Fruit fly (Drosophila melanogaster) whole organism, embryonic: ENCODE data around the gene CG7564.
A peak's percentile ranks its signal among the peaks of the same experiment; 100 is the strongest.

Source experiments
- CG10147 ChIP-seq: fragments of 200-800 bp; sonication (Bioruptor generic); optimal IDR thresholded peaks from 2 replicates; lab custom pipeline; 2019; ENCODE audit warnings: missing biosample characterization, mild to moderate bottlenecking, missing genetic modification characterization, moderate library complexity
- CG10431 ChIP-seq: fragments of 200-800 bp; sonication (Bioruptor generic); optimal IDR thresholded peaks from 3 replicates; lab custom pipeline; 2018; ENCODE audit warnings: missing biosample characterization, mild to moderate bottlenecking, missing genetic modification characterization
- CG11085 ChIP-seq: fragments of 200-800 bp; sonication (Bioruptor generic); IDR thresholded peaks from 2 replicates; pipeline ENCODE4 v1.3.6; 2022; ENCODE audit warnings: missing biosample characterization, missing genetic modification characterization
- CG11696 ChIP-seq: fragments of 200-800 bp; sonication (Bioruptor generic); IDR thresholded peaks from 2 replicates; pipeline ENCODE4 v1.3.6; 2022; ENCODE audit warnings: missing biosample characterization, missing genetic modification characterization
- CG12155 ChIP-seq: fragments of 200-800 bp; sonication (Bioruptor generic); optimal IDR thresholded peaks from 3 replicates; lab custom pipeline; 2016; ENCODE audit warnings: missing biosample characterization, missing genetic modification characterization
- CG12942 ChIP-seq: fragments of 200-800 bp; sonication (Bioruptor generic); optimal IDR thresholded peaks from 3 replicates; lab custom pipeline; 2016; ENCODE audit warnings: missing biosample characterization, missing genetic modification characterization
- CG2120 ChIP-seq: fragments of 200-800 bp; sonication (Bioruptor generic); optimal IDR thresholded peaks from 3 replicates; lab custom pipeline; 2016; ENCODE audit warnings: missing biosample characterization, missing genetic modification characterization
- CG31365 ChIP-seq: fragments of 200-800 bp; sonication (Bioruptor generic); optimal IDR thresholded peaks from 2 replicates; lab custom pipeline; 2018; ENCODE audit warnings: missing biosample characterization, mild to moderate bottlenecking, missing genetic modification characterization
- CG32772 ChIP-seq: fragments of 200-800 bp; sonication (Bioruptor generic); IDR thresholded peaks from 2 replicates; pipeline ENCODE4 v1.3.6; 2022; ENCODE audit warnings: missing biosample characterization, missing genetic modification characterization
- CG3281 ChIP-seq: fragments of 200-800 bp; sonication (Bioruptor generic); optimal IDR thresholded peaks from 3 replicates; lab custom pipeline; 2017; ENCODE audit warnings: missing biosample characterization, mild to moderate bottlenecking, missing genetic modification characterization
- CG34376 ChIP-seq: fragments of 200-800 bp; sonication (Bioruptor generic); optimal IDR thresholded peaks from 2 replicates; lab custom pipeline; 2018; ENCODE audit warnings: missing biosample characterization, mild to moderate bottlenecking, missing genetic modification characterization
- CG34422 ChIP-seq: fragments of 200-800 bp; sonication (Bioruptor generic); IDR thresholded peaks from 3 replicates; pipeline ENCODE4 v1.3.6; 2022; ENCODE audit warnings: missing biosample characterization, missing genetic modification characterization
- CG4617 ChIP-seq: fragments of 200-800 bp; sonication (Bioruptor generic); optimal IDR thresholded peaks from 3 replicates; lab custom pipeline; 2016; ENCODE audit warnings: missing biosample characterization, missing genetic modification characterization, borderline replicate concordance
- CG4707 ChIP-seq: fragments of 200-800 bp; sonication (Bioruptor generic); optimal IDR thresholded peaks from 2 replicates; lab custom pipeline; 2018; ENCODE audit warnings: missing biosample characterization, mild to moderate bottlenecking, missing genetic modification characterization, moderate library complexity
- CG6689 ChIP-seq: fragments of 200-800 bp; sonication (Bioruptor generic); IDR thresholded peaks from 2 replicates; pipeline ENCODE4 v1.3.6; 2022; ENCODE audit warnings: missing biosample characterization, missing genetic modification characterization
- CHES-1-like ChIP-seq: fragments of 200-800 bp; sonication (Bioruptor generic); optimal IDR thresholded peaks from 2 replicates; lab custom pipeline; 2016; ENCODE audit warnings: missing biosample characterization, missing genetic modification characterization
- CoRest ChIP-seq: fragments of 200-800 bp; sonication (Bioruptor generic); optimal IDR thresholded peaks from 3 replicates; lab custom pipeline; 2018; ENCODE audit warnings: missing biosample characterization, mild to moderate bottlenecking, missing genetic modification characterization, moderate library complexity
- D ChIP-seq, 2 experiments: fragments of 200-800 bp in 1 of 2; fragments of >200 bp in 1 of 2; sonication (Bioruptor generic) in 1 of 2; optimal IDR thresholded peaks; 2 replicates in 1 of 2; 3 replicates in 1 of 2; lab custom pipeline; 2017; ENCODE audit warnings: mild to moderate bottlenecking in 1 of 2, missing biosample characterization in 1 of 2, missing genetic modification characterization in 1 of 2, missing genetic modification reagents in 1 of 2
- D19A ChIP-seq: fragments of 200-800 bp; optimal IDR thresholded peaks from 3 replicates; lab custom pipeline; 2019; ENCODE audit warnings: missing biosample characterization, mild to moderate bottlenecking, missing genetic modification characterization, moderate library complexity
- Dbx ChIP-seq: fragments of 200-800 bp; sonication (Bioruptor generic); IDR thresholded peaks from 3 replicates; pipeline ENCODE4 v1.3.6; 2022; ENCODE audit warnings: missing biosample characterization, missing genetic modification characterization
- Dll ChIP-seq: fragments of 200-800 bp; sonication (Bioruptor generic); IDR thresholded peaks from 4 replicates; pipeline ENCODE4 v1.3.6; 2022; ENCODE audit warnings: missing biosample characterization, missing genetic modification characterization; ENCODE audit not compliant: partially characterized antibody
- Fer1 ChIP-seq: fragments of 200-800 bp; sonication (Bioruptor generic); optimal IDR thresholded peaks from 2 replicates; lab custom pipeline; 2017; ENCODE audit warnings: missing biosample characterization, mild to moderate bottlenecking, missing genetic modification characterization
- Jarid2 ChIP-seq: fragments of 200-800 bp; sonication (Bioruptor generic); optimal IDR thresholded peaks from 3 replicates; lab custom pipeline; 2017; ENCODE audit warnings: mild to moderate bottlenecking, missing biosample characterization, missing genetic modification reagents, missing genetic modification characterization
- Max ChIP-seq: fragments of 200-800 bp; sonication (Bioruptor generic); optimal IDR thresholded peaks from 2 replicates; lab custom pipeline; 2016; ENCODE audit warnings: missing biosample characterization, mild to moderate bottlenecking, missing genetic modification characterization
- NC2α ChIP-seq: fragments of 200-800 bp; sonication (Bioruptor generic); optimal IDR thresholded peaks from 2 replicates; lab custom pipeline; 2016; ENCODE audit warnings: missing biosample characterization, missing genetic modification characterization
- NC2β ChIP-seq: fragments of 200-800 bp; sonication (Bioruptor generic); optimal IDR thresholded peaks from 2 replicates; lab custom pipeline; 2016; ENCODE audit warnings: missing biosample characterization, missing genetic modification characterization
- Oli ChIP-seq: fragments of 200-800 bp; sonication (Bioruptor generic); optimal IDR thresholded peaks from 2 replicates; lab custom pipeline; 2018; ENCODE audit warnings: missing biosample characterization, mild to moderate bottlenecking, missing genetic modification characterization, moderate library complexity
- Sin3A ChIP-seq: fragments of >200 bp; optimal IDR thresholded peaks from 2 replicates; lab custom pipeline; 2018
- Six4 ChIP-seq: fragments of 200-800 bp; sonication (Bioruptor generic); optimal IDR thresholded peaks from 2 replicates; lab custom pipeline; 2016; ENCODE audit warnings: missing biosample characterization, missing genetic modification characterization
- Trl ChIP-seq, 3 experiments: fragments of >200 bp in 2 of 3; fragments of 200-800 bp in 1 of 3; sonication (Bioruptor generic) in 1 of 3; optimal IDR thresholded peaks; 2 replicates in 1 of 3; 3 replicates in 2 of 3; lab custom pipeline; 2016 to 2017; ENCODE audit warnings: missing biosample characterization in 1 of 3, missing genetic modification characterization in 1 of 3
- Usf ChIP-seq: fragments of 200-800 bp; sonication (Bioruptor generic); optimal IDR thresholded peaks from 2 replicates; lab custom pipeline; 2017; ENCODE audit warnings: missing genotype, missing biosample characterization, missing genetic modification characterization
- Vsx1 ChIP-seq: fragments of 200-800 bp; sonication (Bioruptor generic); optimal IDR thresholded peaks from 2 replicates; lab custom pipeline; 2017; ENCODE audit warnings: missing biosample characterization, mild to moderate bottlenecking, missing genetic modification characterization, missing genetic modification reagents
- ac ChIP-seq: fragments of 200-800 bp; sonication (Bioruptor generic); optimal IDR thresholded peaks from 3 replicates; lab custom pipeline; 2017; ENCODE audit warnings: missing biosample characterization, mild to moderate bottlenecking, missing genetic modification characterization
- croc ChIP-seq: fragments of 200-800 bp; sonication (Bioruptor generic); conservative IDR thresholded peaks from 3 replicates; pipeline ENCODE4 v1.3.6; 2022; ENCODE audit warnings: missing biosample characterization, missing genetic modification characterization
- dpn ChIP-seq, 2 experiments: fragments of 200-800 bp; sonication (Bioruptor generic); optimal IDR thresholded peaks; 3 replicates each; lab custom pipeline; 2016; ENCODE audit warnings: missing biosample characterization in 2 of 2, missing genetic modification characterization in 2 of 2
- dysf ChIP-seq: fragments of 200-800 bp; sonication (Bioruptor generic); IDR thresholded peaks from 3 replicates; pipeline ENCODE4 v1.3.6; 2022; ENCODE audit warnings: missing biosample characterization, missing genetic modification characterization
- ewg ChIP-seq: fragments of 200-800 bp; sonication (Bioruptor generic); optimal IDR thresholded peaks from 3 replicates; lab custom pipeline; 2017; ENCODE audit warnings: mild to moderate bottlenecking, missing biosample characterization, missing genetic modification reagents, missing genetic modification characterization
- gsb-n ChIP-seq: fragments of 200-800 bp; sonication (Bioruptor generic); optimal IDR thresholded peaks from 3 replicates; lab custom pipeline; 2018; ENCODE audit warnings: missing biosample characterization, mild to moderate bottlenecking, missing genetic modification characterization
- kah ChIP-seq: fragments of 200-800 bp; sonication (Bioruptor generic); optimal IDR thresholded peaks from 2 replicates; lab custom pipeline; 2018; ENCODE audit warnings: missing biosample characterization, mild to moderate bottlenecking, missing genetic modification characterization
- kni ChIP-seq: fragments of 200-800 bp; sonication (Bioruptor generic); optimal IDR thresholded peaks from 3 replicates; lab custom pipeline; 2017; ENCODE audit warnings: mild to moderate bottlenecking, missing biosample characterization, missing genetic modification reagents, missing genetic modification characterization
- knrl ChIP-seq: fragments of 200-800 bp; sonication (Bioruptor generic); IDR thresholded peaks from 3 replicates; pipeline ENCODE4 v1.3.6; 2022; ENCODE audit warnings: missing biosample characterization, missing genetic modification characterization; ENCODE audit not compliant: partially characterized antibody
- salm ChIP-seq: fragments of 200-800 bp; sonication (Bioruptor generic); optimal IDR thresholded peaks from 2 replicates; lab custom pipeline; 2018; ENCODE audit warnings: missing biosample characterization, mild to moderate bottlenecking, missing genetic modification characterization
- sob ChIP-seq: fragments of 200-800 bp; sonication (Bioruptor generic); IDR thresholded peaks from 2 replicates; pipeline ENCODE4 v1.3.6; 2022; ENCODE audit warnings: missing biosample characterization, missing genetic modification characterization
- sug ChIP-seq: fragments of 200-800 bp; optimal IDR thresholded peaks from 2 replicates; lab custom pipeline; 2019; ENCODE audit warnings: missing biosample characterization, mild to moderate bottlenecking, missing genetic modification characterization, moderate library complexity
- tio ChIP-seq: fragments of 200-800 bp; sonication (Bioruptor generic); optimal IDR thresholded peaks from 2 replicates; lab custom pipeline; 2017; ENCODE audit warnings: missing biosample characterization, missing genetic modification characterization, inconsistent platforms
- tll ChIP-seq, 2 experiments: fragments of 200-800 bp in 1 of 2; fragments of >200 bp in 1 of 2; sonication (Bioruptor generic) in 1 of 2; optimal IDR thresholded peaks; 2 replicates each; lab custom pipeline; 2017 to 2019; ENCODE audit warnings: missing biosample characterization in 2 of 2, missing genetic modification characterization in 2 of 2, mild to moderate bottlenecking in 1 of 2, moderate library complexity in 1 of 2
- ttk ChIP-seq: fragments of 200-800 bp; sonication (Bioruptor generic); IDR thresholded peaks from 2 replicates; pipeline ENCODE4 v2.1.2; 2022; ENCODE audit warnings: missing biosample characterization, missing genetic modification characterization
- vfl ChIP-seq: fragments of 200-800 bp; sonication (Bioruptor generic); optimal IDR thresholded peaks from 2 replicates; lab custom pipeline; 2016; ENCODE audit warnings: missing biosample characterization, missing genetic modification characterization
- zfh1 ChIP-seq: fragments of 200-800 bp; sonication (Bioruptor generic); IDR thresholded peaks from 3 replicates; pipeline ENCODE4 v1.3.6; 2022; ENCODE audit warnings: missing biosample characterization, missing genetic modification characterization
- zfh2 ChIP-seq: fragments of 200-800 bp; sonication (Bioruptor generic); optimal IDR thresholded peaks from 2 replicates; lab custom pipeline; 2016; ENCODE audit warnings: missing biosample characterization, missing genetic modification characterization

CG7564 gene

dm6 chr3L:17475979-17476393, 38.1 kb upstream of the CG7564 start, which contains the start of gene CG34250 (continued):
- TF ChIP-seq CG10147 = peak; percentile 26
- peak; percentile 21 for TF ChIP-seq CG3281 (GFP tag; lab: Kevin White, UChicago)
- no peak for TF ChIP-seq kni
- peak; percentile 14 for TF ChIP-seq zfh2 (GFP tag; lab: Kevin White, UChicago)
- no peak; the same call in 2 of the 3 replicates for TF ChIP-seq Dbx
- TF ChIP-seq kah (GFP tag; lab: Kevin White, UChicago) = no peak
- peak; percentile 41 to 55 for TF ChIP-seq dpn (GFP tag; optimal IDR thresholded peaks at IDR 0.05; lab: Kevin White, UChicago)
- TF ChIP-seq Six4 (GFP tag; lab: Kevin White, UChicago) = peak; percentile 7
- TF ChIP-seq CG6689 (GFP tag; lab: Robert Waterston, UW) = no peak
- peak; percentile 30 for TF ChIP-seq Fer1 (GFP tag; lab: Kevin White, UChicago)
- TF ChIP-seq CG10431 (GFP tag; lab: Kevin White, UChicago) = peak; percentile 12
- peak; percentile 72 for TF ChIP-seq sug (tag; lab: Kevin White, UChicago)
- TF ChIP-seq vfl (GFP tag; lab: Kevin White, UChicago) = no peak
- TF ChIP-seq NC2α (GFP tag; lab: Kevin White, UChicago) = no peak
- TF ChIP-seq tll (GFP tag; optimal IDR thresholded peaks at IDR 0.05; lab: Kevin White, UChicago) = peak in 1 of 2 experiments; percentile 48
- peak; percentile 43 for TF ChIP-seq CG34376 (GFP tag; lab: Kevin White, UChicago)
- peak; percentile 83 for TF ChIP-seq knrl (GFP tag; lab: Robert Waterston, UW)
- no peak for TF ChIP-seq ewg (GFP tag; lab: Kevin White, UChicago)
- peak; percentile 38 for TF ChIP-seq CG12155
- no peak for TF ChIP-seq Usf (GFP tag; lab: Kevin White, UChicago)
- TF ChIP-seq Oli = no peak
- TF ChIP-seq CoRest = peak; percentile 46
- TF ChIP-seq CG11696 (GFP tag; lab: Robert Waterston, UW) = no peak
- TF ChIP-seq croc (GFP tag; lab: Robert Waterston, UW) = no peak
- no peak for TF ChIP-seq gsb-n (tag; lab: Kevin White, UChicago)
- TF ChIP-seq CHES-1-like (GFP tag; lab: Kevin White, UChicago) = no peak
- TF ChIP-seq Trl (optimal IDR thresholded peaks at IDR 0.05; lab: Kevin White, UChicago) = no peak
- TF ChIP-seq Trl (GFP tag; optimal IDR thresholded peaks at IDR 0.05; lab: Kevin White, UChicago) = no peak
- TF ChIP-seq D19A (tag; lab: Kevin White, UChicago) = peak; percentile 37
- TF ChIP-seq CG4707 (GFP tag; lab: Kevin White, UChicago) = no peak
- TF ChIP-seq ttk = no peak
- peak; percentile 62; the same call in 1 of the 2 replicates for TF ChIP-seq sob (GFP tag; lab: Robert Waterston, UW)
- TF ChIP-seq zfh1 (GFP tag; lab: Robert Waterston, UW) = peak; percentile 47; the same call in 1 of the 3 replicates
- no peak for TF ChIP-seq CG32772 (GFP tag; lab: Robert Waterston, UW)
- TF ChIP-seq CG34422 = peak; percentile 48; the same call in 1 of the 3 replicates
- no peak for TF ChIP-seq NC2β (GFP tag; lab: Kevin White, UChicago)
- TF ChIP-seq salm (tag; lab: Kevin White, UChicago) = no peak
- peak; percentile 74 for TF ChIP-seq CG4617 (GFP tag; lab: Kevin White, UChicago)
- peak; percentile 90 for TF ChIP-seq Dll (GFP tag; lab: Robert Waterston, UW)
- TF ChIP-seq CG12942 (GFP tag; lab: Kevin White, UChicago) = peak; percentile 46
- TF ChIP-seq Max (GFP tag; lab: Kevin White, UChicago) = peak; percentile 53
- TF ChIP-seq CG11085 (GFP tag; lab: Robert Waterston, UW) = no peak
- TF ChIP-seq D (optimal IDR thresholded peaks at IDR 0.05; lab: Kevin White, UChicago) = no peak
- no peak for TF ChIP-seq D (GFP tag; optimal IDR thresholded peaks at IDR 0.05; lab: Kevin White, UChicago)
- TF ChIP-seq CG2120 = peak; percentile 67
- no peak for TF ChIP-seq tio
- TF ChIP-seq Jarid2 (GFP tag; lab: Kevin White, UChicago) = no peak
- peak; percentile 75 for TF ChIP-seq Sin3A (lab: Kevin White, UChicago)
- TF ChIP-seq CG31365 (tag; lab: Kevin White, UChicago) = no peak
- no peak for TF ChIP-seq dysf (GFP tag; lab: Robert Waterston, UW)
- TF ChIP-seq ac = no peak
- TF ChIP-seq Vsx1 (GFP tag; lab: Kevin White, UChicago) = peak; percentile 17
